Worm (Caenorhabditis elegans) whole organism, mixed stage, embryonic: ENCODE measurements around the gene F13C5.3.
A peak's percentile ranks its signal among the peaks of the same experiment; 100 is the strongest.

Experiments used
- M03D4.4 ChIP-seq: sonication (generic microtip); optimal IDR thresholded peaks from 2 replicates; lab custom pipeline; 2017; ENCODE audit warnings: mild to moderate bottlenecking, missing genetic modification characterization, missing compliant biosample characterization
- bed-3 ChIP-seq: fragments of 200-800 bp; sonication (Bioruptor generic); optimal IDR thresholded peaks from 3 replicates; lab custom pipeline; 2018; ENCODE audit warnings: mild to moderate bottlenecking, missing genetic modification characterization, moderate library complexity, missing compliant biosample characterization
- blmp-1 ChIP-seq: fragments of 150-350 bp; optimal IDR thresholded peaks from 2 replicates; lab custom pipeline; 2014; ENCODE audit warnings: missing biosample characterization, missing genetic modification characterization
- ceh-39 ChIP-seq: fragments of 150-350 bp; optimal IDR thresholded peaks from 2 replicates; lab custom pipeline; 2014; ENCODE audit warnings: missing biosample characterization, missing genetic modification characterization
- ceh-43 ChIP-seq: fragments of 200-800 bp; sonication (Bioruptor generic); optimal IDR thresholded peaks from 2 replicates; lab custom pipeline; 2018; ENCODE audit warnings: mild to moderate bottlenecking, missing genetic modification characterization, moderate library complexity, missing compliant biosample characterization
- ceh-83 ChIP-seq: fragments of 200-800 bp; sonication (Bioruptor generic); optimal IDR thresholded peaks from 2 replicates; lab custom pipeline; 2018; ENCODE audit warnings: mild to moderate bottlenecking, missing genetic modification characterization, missing compliant biosample characterization
- ces-1 ChIP-seq: fragments of 150-350 bp; optimal IDR thresholded peaks from 2 replicates; lab custom pipeline; 2014; ENCODE audit warnings: missing biosample characterization, missing genetic modification reagents, missing genetic modification characterization
- cnd-1 ChIP-seq: fragments of 200-800 bp; sonication (Bioruptor generic); optimal IDR thresholded peaks from 2 replicates; lab custom pipeline; 2018; ENCODE audit warnings: mild to moderate bottlenecking, missing genetic modification characterization, missing compliant biosample characterization
- drap-1 ChIP-seq: fragments of 200-800 bp; sonication (Bioruptor generic); optimal IDR thresholded peaks from 3 replicates; lab custom pipeline; 2018; ENCODE audit warnings: mild to moderate bottlenecking, missing genetic modification characterization, missing compliant biosample characterization
- elt-1 ChIP-seq: sonication (generic microtip); optimal IDR thresholded peaks from 2 replicates; lab custom pipeline; 2017; ENCODE audit warnings: missing genetic modification characterization, mild to moderate bottlenecking, missing compliant biosample characterization, antibody characterized with exemption, moderate library complexity, borderline replicate concordance; ENCODE audit not compliant: insufficient read depth
- elt-3 ChIP-seq: fragments of 150-350 bp; optimal IDR thresholded peaks from 2 replicates; lab custom pipeline; 2014; ENCODE audit warnings: missing biosample characterization, missing genetic modification characterization
- flh-1 ChIP-seq: fragments of 200-800 bp; sonication (Bioruptor generic); optimal IDR thresholded peaks from 2 replicates; lab custom pipeline; 2018; ENCODE audit warnings: mild to moderate bottlenecking, missing genetic modification characterization, moderate library complexity, missing compliant biosample characterization
- ham-2 ChIP-seq: fragments of 200-800 bp; sonication (Bioruptor generic); optimal IDR thresholded peaks from 2 replicates; lab custom pipeline; 2018; ENCODE audit warnings: mild to moderate bottlenecking, missing genetic modification characterization, missing compliant biosample characterization
- hlh-1 ChIP-seq: fragments of 150-350 bp; optimal IDR thresholded peaks from 2 replicates; lab custom pipeline; 2014; ENCODE audit warnings: missing biosample characterization, missing genetic modification reagents, missing genetic modification characterization
- lin-13 ChIP-seq: fragments of 150-350 bp; optimal IDR thresholded peaks from 2 replicates; lab custom pipeline; 2014; ENCODE audit warnings: missing biosample characterization, missing genetic modification characterization
- lin-32 ChIP-seq: fragments of 200-800 bp; sonication (Bioruptor generic); optimal IDR thresholded peaks from 2 replicates; lab custom pipeline; 2018; ENCODE audit warnings: mild to moderate bottlenecking, missing genetic modification characterization, missing compliant biosample characterization
- lsy-2 ChIP-seq: fragments of 150-350 bp; optimal IDR thresholded peaks from 2 replicates; lab custom pipeline; 2014; ENCODE audit warnings: missing biosample characterization, missing genetic modification characterization
- mab-5 ChIP-seq: fragments of 150-350 bp; optimal IDR thresholded peaks from 2 replicates; lab custom pipeline; 2014; ENCODE audit warnings: missing biosample characterization, missing genetic modification characterization
- mep-1 ChIP-seq: fragments of 150-350 bp; optimal IDR thresholded peaks from 2 replicates; lab custom pipeline; 2017; ENCODE audit warnings: missing biosample characterization, missing genetic modification reagents, missing genetic modification characterization, inconsistent platforms
- mls-2 ChIP-seq: sonication (generic microtip); optimal IDR thresholded peaks from 2 replicates; lab custom pipeline; 2016; ENCODE audit warnings: mild to moderate bottlenecking, missing genetic modification characterization, moderate library complexity, missing compliant biosample characterization
- nhr-12 ChIP-seq: fragments of 150-350 bp; optimal IDR thresholded peaks from 2 replicates; lab custom pipeline; 2014; ENCODE audit warnings: missing biosample characterization, missing genetic modification characterization
- nhr-2 ChIP-seq: fragments of 150-350 bp; optimal IDR thresholded peaks from 2 replicates; lab custom pipeline; 2014; ENCODE audit warnings: missing biosample characterization, missing genetic modification characterization
- nhr-237 ChIP-seq: fragments of 150-350 bp; optimal IDR thresholded peaks from 2 replicates; lab custom pipeline; 2014; ENCODE audit warnings: missing biosample characterization, missing genetic modification characterization
- nhr-28 ChIP-seq: fragments of 150-350 bp; optimal IDR thresholded peaks from 2 replicates; lab custom pipeline; 2014; ENCODE audit warnings: missing biosample characterization, missing genetic modification characterization
- nhr-76 ChIP-seq: sonication (generic microtip); optimal IDR thresholded peaks from 2 replicates; lab custom pipeline; 2017; ENCODE audit warnings: missing biosample characterization, missing genetic modification characterization
- pha-4 ChIP-seq: fragments of 150-350 bp; optimal IDR thresholded peaks from 2 replicates; lab custom pipeline; 2018; ENCODE audit warnings: missing biosample characterization, missing genetic modification reagents, missing genetic modification characterization
- sem-2 ChIP-seq: fragments of 200-800 bp; sonication (Bioruptor generic); optimal IDR thresholded peaks from 2 replicates; lab custom pipeline; 2018; ENCODE audit warnings: mild to moderate bottlenecking, missing genetic modification characterization, missing compliant biosample characterization
- snpc-4 ChIP-seq: fragments of 150-350 bp; optimal IDR thresholded peaks from 2 replicates; lab custom pipeline; 2014; ENCODE audit warnings: missing biosample characterization, missing genetic modification characterization
- sptf-1 ChIP-seq: sonication (generic microtip); optimal IDR thresholded peaks from 2 replicates; lab custom pipeline; 2017; ENCODE audit warnings: mild to moderate bottlenecking, missing genetic modification characterization, moderate library complexity, missing compliant biosample characterization
- tbx-8 ChIP-seq: fragments of 200-800 bp; sonication (Bioruptor generic); optimal IDR thresholded peaks from 2 replicates; lab custom pipeline; 2018; ENCODE audit warnings: mild to moderate bottlenecking, missing genetic modification characterization, moderate library complexity, missing compliant biosample characterization
- unc-120 ChIP-seq: sonication (generic microtip); optimal IDR thresholded peaks from 2 replicates; lab custom pipeline; 2017; ENCODE audit warnings: missing genetic modification characterization, missing compliant biosample characterization; ENCODE audit not compliant: poor library complexity, severe bottlenecking
- unc-39 ChIP-seq: fragments of 150-350 bp; optimal IDR thresholded peaks from 2 replicates; lab custom pipeline; 2014; ENCODE audit warnings: missing biosample characterization, missing genetic modification characterization
- unc-62 ChIP-seq: fragments of 150-350 bp; optimal IDR thresholded peaks from 2 replicates; lab custom pipeline; 2014; ENCODE audit warnings: missing biosample characterization, missing genetic modification reagents, missing genetic modification characterization
- zip-8 ChIP-seq: fragments of 150-350 bp; optimal IDR thresholded peaks from 2 replicates; lab custom pipeline; 2014; ENCODE audit warnings: missing biosample characterization, missing genetic modification characterization
- ztf-11 ChIP-seq: fragments of 150-350 bp; optimal IDR thresholded peaks from 2 replicates; lab custom pipeline; 2014; ENCODE audit warnings: missing biosample characterization, missing genetic modification characterization

The F13C5.3 gene

DNA sequence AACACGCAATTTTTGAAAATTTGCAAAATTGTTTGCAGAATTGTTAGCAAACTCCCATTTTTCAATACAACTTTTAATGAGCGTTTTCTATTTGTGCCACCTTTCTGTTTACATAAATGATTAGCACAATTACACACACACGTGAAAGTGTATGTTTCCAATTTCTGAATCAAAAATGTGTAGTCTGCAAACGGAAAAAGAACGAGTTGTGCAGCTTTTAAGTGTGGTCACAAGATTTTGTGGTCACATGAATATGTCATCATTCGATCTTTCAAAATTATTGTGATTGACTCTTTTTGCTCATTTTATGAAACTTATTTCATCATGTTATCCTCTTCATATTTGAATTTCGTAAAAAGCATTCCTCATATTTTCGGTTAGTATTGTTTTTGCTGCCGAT, 1.3 kb upstream of the F13C5.3 start:
- TF ChIP-seq pha-4 (tag; lab: Kevin White, UChicago) (no peak), tbx-8 (GFP tag; lab: Kevin White, UChicago) (no peak), ces-1 (GFP tag; lab: Kevin White, UChicago) (no peak), mep-1 (tag; lab: Kevin White, UChicago) (no peak), nhr-28 (tag; lab: Kevin White, UChicago) (no peak), lin-32 (no peak), ham-2 (no peak), zip-8 (tag; lab: Kevin White, UChicago) (no peak)

DNA sequence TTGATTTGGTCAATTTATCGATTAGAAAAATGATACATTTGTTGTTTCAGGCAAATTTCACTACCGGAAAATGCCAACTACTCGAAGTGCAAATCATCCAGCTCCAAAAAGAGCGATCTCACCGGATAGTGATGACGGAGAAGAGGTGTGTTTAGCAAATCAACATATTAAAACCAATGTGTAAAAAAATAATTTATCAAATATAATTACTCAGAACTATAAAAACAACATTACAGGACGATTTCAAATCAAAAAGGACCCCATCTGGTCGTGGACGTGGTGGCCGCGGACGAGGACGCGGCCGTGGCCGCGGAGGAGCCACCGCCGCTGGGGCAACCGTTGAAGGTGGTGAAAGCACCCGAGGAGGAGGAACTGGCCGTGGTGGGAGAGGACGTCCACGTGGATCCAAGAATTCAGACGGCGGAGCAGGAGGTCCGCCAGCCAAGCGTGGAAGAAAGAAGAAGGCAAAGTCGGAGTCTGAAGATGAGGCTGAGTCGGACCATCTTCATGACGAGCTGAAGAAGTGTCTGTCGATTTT, 5.4 kb downstream of the F13C5.3 start, which contains the start of gene F13C5.2:
TSS of gene F13C5.2 (plus strand) at position 51 of the 538 bp plus-strand sequence.
- TF ChIP-seq cnd-1 (tag; lab: Kevin White, UChicago), result peak; percentile 16
- TF ChIP-seq M03D4.4 (tag; lab: Kevin White, UChicago), result no peak

DNA sequence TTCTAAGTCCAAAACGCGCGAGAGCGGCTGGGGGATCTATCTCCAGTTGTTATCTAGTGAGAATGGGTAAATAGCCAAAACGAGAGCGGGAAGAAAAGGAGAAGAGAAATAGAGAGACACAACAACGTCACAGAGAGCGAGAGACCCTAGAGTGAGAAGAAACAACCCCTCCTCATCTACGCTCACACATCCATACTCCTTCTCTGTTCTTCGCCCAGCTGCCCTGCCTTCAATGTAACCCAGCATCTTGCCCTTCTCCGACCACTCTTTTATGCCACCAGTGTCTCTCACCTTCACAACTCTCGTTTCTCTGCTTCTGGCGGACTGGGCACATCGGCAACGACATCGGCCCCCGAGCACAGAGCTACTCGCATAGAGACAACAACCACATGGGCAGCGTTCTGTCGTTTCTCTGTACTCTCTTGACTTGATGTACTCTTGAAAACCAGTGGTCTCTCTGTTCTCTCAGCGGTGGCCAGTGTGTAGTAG, 6.1 kb downstream of the F13C5.3 start:
- TF ChIP-seq nhr-2, result peak; percentile 71
- TF ChIP-seq hlh-1, result peak; percentile 79
- TF ChIP-seq drap-1 (GFP tag; lab: Kevin White, UChicago), result peak; percentile 59
- no peak for TF ChIP-seq nhr-12 (tag; lab: Kevin White, UChicago)
- TF ChIP-seq flh-1 (GFP tag; lab: Kevin White, UChicago), result no peak
- TF ChIP-seq lin-32, result no peak
- TF ChIP-seq mls-2 (tag; lab: Kevin White, UChicago), result peak; percentile 71
- TF ChIP-seq ztf-11, result peak; percentile 84
- no peak for TF ChIP-seq nhr-76 (tag; lab: Kevin White, UChicago)
- TF ChIP-seq M03D4.4 (tag; lab: Kevin White, UChicago), result peak; percentile 58
- peak; percentile 27 for TF ChIP-seq lsy-2
- no peak for TF ChIP-seq zip-8 (tag; lab: Kevin White, UChicago)
- TF ChIP-seq nhr-237 (tag; lab: Kevin White, UChicago), result peak; percentile 62
- peak; percentile 85 for TF ChIP-seq pha-4 (tag; lab: Kevin White, UChicago)
- no peak for TF ChIP-seq elt-3 (tag; lab: Kevin White, UChicago)
- TF ChIP-seq lin-13, result peak; percentile 81
- no peak for TF ChIP-seq ceh-83 (GFP tag; lab: Kevin White, UChicago)
- peak; percentile 17 for TF ChIP-seq tbx-8 (GFP tag; lab: Kevin White, UChicago)
- TF ChIP-seq nhr-28 (tag; lab: Kevin White, UChicago), result no peak
- TF ChIP-seq blmp-1, result no peak
- TF ChIP-seq ces-1 (GFP tag; lab: Kevin White, UChicago), result peak; percentile 54
- TF ChIP-seq snpc-4 (tag; lab: Kevin White, UChicago), result no peak
- no peak for TF ChIP-seq bed-3 (GFP tag; lab: Kevin White, UChicago)
- TF ChIP-seq cnd-1 (tag; lab: Kevin White, UChicago), result peak; percentile 89
- peak; percentile 96 for TF ChIP-seq unc-120 (tag; lab: Kevin White, UChicago)
- TF ChIP-seq unc-62 (GFP tag; lab: Kevin White, UChicago), result peak; percentile 69
- TF ChIP-seq ceh-43 (GFP tag; lab: Kevin White, UChicago), result peak; percentile 69
- peak; percentile 2 for TF ChIP-seq sem-2 (GFP tag; lab: Kevin White, UChicago)
- peak; percentile 56 for TF ChIP-seq mep-1 (tag; lab: Kevin White, UChicago)
- no peak for TF ChIP-seq mab-5 (tag; lab: Kevin White, UChicago)
- TF ChIP-seq unc-39 (tag; lab: Kevin White, UChicago), result no peak
- peak; percentile 63 for TF ChIP-seq elt-1 (tag; lab: Kevin White, UChicago)
- TF ChIP-seq sptf-1, result peak; percentile 76
- TF ChIP-seq ceh-39 (tag; lab: Kevin White, UChicago), result no peak
- peak; percentile 83 for TF ChIP-seq ham-2

DNA sequence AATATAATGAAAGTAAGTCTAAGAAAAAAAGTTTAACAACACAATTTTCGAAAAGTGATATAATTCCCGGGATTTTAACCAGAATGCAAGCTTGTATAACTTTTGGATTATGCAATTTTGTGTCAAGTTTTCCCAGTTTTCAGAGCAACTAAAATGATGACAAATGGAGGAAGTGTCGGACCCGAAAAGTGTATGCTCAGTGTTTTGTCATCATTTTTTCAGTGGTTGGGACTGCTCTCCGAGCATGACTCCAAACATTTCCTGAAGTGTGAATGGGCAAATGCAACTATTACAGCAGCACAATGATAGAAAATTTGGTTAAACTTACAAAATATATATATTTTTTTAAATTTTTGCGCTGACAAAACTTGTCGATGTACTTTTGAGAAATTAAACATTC, 8.3 kb downstream of the F13C5.3 start:
- no peak for TF ChIP-seq ceh-83 (GFP tag; lab: Kevin White, UChicago)
- TF ChIP-seq M03D4.4 (tag; lab: Kevin White, UChicago), result no peak
- TF ChIP-seq blmp-1, result no peak
- TF ChIP-seq unc-39 (tag; lab: Kevin White, UChicago), result no peak
- no peak for TF ChIP-seq sem-2 (GFP tag; lab: Kevin White, UChicago)
- no peak for TF ChIP-seq ceh-39 (tag; lab: Kevin White, UChicago)
- no peak for TF ChIP-seq ces-1 (GFP tag; lab: Kevin White, UChicago)
- TF ChIP-seq hlh-1, result no peak
